Worm (Caenorhabditis elegans) whole organism, midembryonic: Measurements from ENCODE around the gene C02F5.13.

ENCODE experiments used
- flt-1 ChIP-seq: fragments of 200-800 bp; sonication (Bioruptor generic); IDR thresholded peaks from 2 replicates; pipeline ENCODE4 v1.3.6; 2022; ENCODE audit warnings: missing genetic modification characterization, missing compliant biosample characterization
- ref-1 ChIP-seq: fragments of 200-800 bp; sonication (Bioruptor generic); conservative IDR thresholded peaks from 2 replicates; pipeline ENCODE4 v1.3.6; 2022; ENCODE audit warnings: missing genetic modification reagents, missing genetic modification characterization, missing compliant biosample characterization
- ztf-23 ChIP-seq: fragments of 200-800 bp; sonication (Bioruptor generic); IDR thresholded peaks from 2 replicates; pipeline ENCODE4 v1.3.6; 2022; ENCODE audit warnings: missing genetic modification reagents, missing genetic modification characterization, missing compliant biosample characterization
- ztf-29 ChIP-seq: fragments of 200-800 bp; sonication (Bioruptor generic); IDR thresholded peaks from 2 replicates; pipeline ENCODE4 v1.3.6; 2022; ENCODE audit warnings: missing genetic modification reagents, missing genetic modification characterization, missing compliant biosample characterization

ce11 chrIII:8291268-8292032, 44.3 kb downstream of the C02F5.13 start:
- TF ChIP-seq ztf-29 (no peak), flt-1 (GFP tag; lab: Robert Waterston, UW) (no peak), ztf-23 (GFP tag; lab: Robert Waterston, UW) (no peak), ref-1 (GFP tag; lab: Robert Waterston, UW) (no peak)
